Worm (Caenorhabditis elegans) whole organism, mixed stage, embryonic: Measurements from ENCODE around the gene atgl-1.

Source experiments
- ces-1 ChIP-seq: fragments of 150-350 bp; optimal IDR thresholded peaks from 2 replicates; lab custom pipeline; 2014; ENCODE audit warnings: missing biosample characterization, missing genetic modification reagents, missing genetic modification characterization
- lin-13 ChIP-seq: fragments of 150-350 bp; optimal IDR thresholded peaks from 2 replicates; lab custom pipeline; 2014; ENCODE audit warnings: missing biosample characterization, missing genetic modification characterization
- nhr-237 ChIP-seq: fragments of 150-350 bp; optimal IDR thresholded peaks from 2 replicates; lab custom pipeline; 2014; ENCODE audit warnings: missing biosample characterization, missing genetic modification characterization
- nhr-76 ChIP-seq: sonication (generic microtip); optimal IDR thresholded peaks from 2 replicates; lab custom pipeline; 2017; ENCODE audit warnings: missing biosample characterization, missing genetic modification characterization
- pha-4 ChIP-seq: fragments of 150-350 bp; optimal IDR thresholded peaks from 2 replicates; lab custom pipeline; 2018; ENCODE audit warnings: missing biosample characterization, missing genetic modification reagents, missing genetic modification characterization
- sptf-1 ChIP-seq: sonication (generic microtip); optimal IDR thresholded peaks from 2 replicates; lab custom pipeline; 2017; ENCODE audit warnings: mild to moderate bottlenecking, missing genetic modification characterization, moderate library complexity, missing compliant biosample characterization

- TF ChIP-seq ces-1 (no peak), pha-4 (no peak), nhr-76 (tag; lab: Kevin White, UChicago) (no peak), nhr-237 (tag; lab: Kevin White, UChicago) (no peak), lin-13 (tag; lab: Kevin White, UChicago) (no peak), sptf-1 (no peak)
These were observed 20.6 kb upstream of the atgl-1 start for ce11 chrIII:6439854-6440253.
